Fruit fly (Drosophila melanogaster) whole organism, embryonic: ENCODE data around the gene ddbt.
A peak's percentile ranks its signal among the peaks of the same experiment; 100 is the strongest.

Experiments
- Ada2b ChIP-seq: fragments of 200-800 bp; sonication (Bioruptor generic); IDR thresholded peaks from 2 replicates; pipeline ENCODE4 v1.3.6; 2022; ENCODE audit warnings: missing biosample characterization, missing genetic modification characterization
- Atf-2 ChIP-seq: fragments of 200-800 bp; sonication (Bioruptor generic); optimal IDR thresholded peaks from 2 replicates; lab custom pipeline; 2016; ENCODE audit warnings: missing biosample characterization, missing genetic modification characterization
- B-H1 ChIP-seq: fragments of 200-800 bp; sonication (Bioruptor generic); IDR thresholded peaks from 3 replicates; pipeline ENCODE4 v1.3.6; 2022; ENCODE audit warnings: missing biosample characterization, missing genetic modification characterization
- CG10321 ChIP-seq: fragments of 200-800 bp; sonication (Bioruptor generic); IDR thresholded peaks from 2 replicates; pipeline ENCODE4 v1.3.6; 2022; ENCODE audit warnings: missing biosample characterization, missing genetic modification characterization
- CG10431 ChIP-seq: fragments of 200-800 bp; sonication (Bioruptor generic); optimal IDR thresholded peaks from 3 replicates; lab custom pipeline; 2018; ENCODE audit warnings: missing biosample characterization, mild to moderate bottlenecking, missing genetic modification characterization
- CG10959 ChIP-seq: fragments of 200-800 bp; sonication (Bioruptor generic); IDR thresholded peaks from 2 replicates; pipeline ENCODE4 v1.3.6; 2022; ENCODE audit warnings: missing biosample characterization, missing genetic modification characterization
- CG12219 ChIP-seq: fragments of 200-800 bp; sonication (Bioruptor generic); optimal IDR thresholded peaks from 3 replicates; lab custom pipeline; 2018; ENCODE audit warnings: missing biosample characterization, mild to moderate bottlenecking, missing genetic modification characterization
- CG13894 ChIP-seq: fragments of 200-800 bp; sonication (Bioruptor generic); optimal IDR thresholded peaks from 3 replicates; lab custom pipeline; 2018; ENCODE audit warnings: missing biosample characterization, mild to moderate bottlenecking, missing genetic modification characterization, moderate library complexity
- CG14014 ChIP-seq: fragments of 200-800 bp; sonication (Bioruptor generic); IDR thresholded peaks from 2 replicates; pipeline ENCODE4 v1.3.6; 2022; ENCODE audit warnings: missing biosample characterization, missing genetic modification characterization
- CG14710 ChIP-seq: fragments of 200-800 bp; sonication (Bioruptor generic); optimal IDR thresholded peaks from 3 replicates; lab custom pipeline; 2019; ENCODE audit warnings: missing biosample characterization, mild to moderate bottlenecking, missing genetic modification characterization, moderate library complexity
- CG1529 ChIP-seq: fragments of 200-800 bp; sonication (Bioruptor generic); optimal IDR thresholded peaks from 3 replicates; lab custom pipeline; 2018; ENCODE audit warnings: missing biosample characterization, missing genetic modification characterization
- CG16779 ChIP-seq: fragments of 200-800 bp; sonication (Bioruptor generic); IDR thresholded peaks from 2 replicates; pipeline ENCODE4 v1.3.6; 2022; ENCODE audit warnings: missing biosample characterization, missing genetic modification characterization
- CG17186 ChIP-seq: fragments of 200-800 bp; sonication (Bioruptor generic); optimal IDR thresholded peaks from 3 replicates; lab custom pipeline; 2017; ENCODE audit warnings: missing biosample characterization, missing genetic modification reagents, missing genetic modification characterization
- CG2120 ChIP-seq: fragments of 200-800 bp; sonication (Bioruptor generic); optimal IDR thresholded peaks from 3 replicates; lab custom pipeline; 2016; ENCODE audit warnings: missing biosample characterization, missing genetic modification characterization
- CG2129 ChIP-seq: fragments of 200-800 bp; sonication (Bioruptor generic); IDR thresholded peaks from 2 replicates; pipeline ENCODE4 v1.3.6; 2022; ENCODE audit warnings: missing biosample characterization, missing genetic modification characterization; ENCODE audit not compliant: partially characterized antibody
- CG30431 ChIP-seq: fragments of 200-800 bp; sonication (Bioruptor generic); optimal IDR thresholded peaks from 2 replicates; lab custom pipeline; 2017; ENCODE audit warnings: missing biosample characterization, missing genetic modification characterization
- CG6272 ChIP-seq: fragments of 200-800 bp; sonication (Bioruptor generic); IDR thresholded peaks from 2 replicates; pipeline ENCODE4 v1.3.6; 2022; ENCODE audit warnings: missing biosample characterization, missing genetic modification characterization
- CG6791 ChIP-seq: fragments of 200-800 bp; sonication (Bioruptor generic); IDR thresholded peaks from 3 replicates; pipeline ENCODE4 v1.3.6; 2022; ENCODE audit warnings: missing biosample characterization, missing genetic modification characterization; ENCODE audit not compliant: partially characterized antibody
- CG7556 ChIP-seq: fragments of 200-800 bp; sonication (Bioruptor generic); optimal IDR thresholded peaks from 2 replicates; lab custom pipeline; 2017; ENCODE audit warnings: missing biosample characterization, mild to moderate bottlenecking, missing genetic modification characterization
- CG7786 ChIP-seq: fragments of 200-800 bp; sonication (Bioruptor generic); optimal IDR thresholded peaks from 2 replicates; lab custom pipeline; 2016; ENCODE audit warnings: missing biosample characterization, missing genetic modification characterization
- CG7928 ChIP-seq: fragments of 200-800 bp; sonication (Bioruptor generic); optimal IDR thresholded peaks from 2 replicates; lab custom pipeline; 2017; ENCODE audit warnings: missing biosample characterization, mild to moderate bottlenecking, missing genetic modification characterization
- CG8089 ChIP-seq: fragments of 200-800 bp; sonication (Bioruptor generic); optimal IDR thresholded peaks from 3 replicates; lab custom pipeline; 2016; ENCODE audit warnings: missing biosample characterization, missing genetic modification characterization
- CG8388 ChIP-seq: fragments of 200-800 bp; sonication (Bioruptor generic); optimal IDR thresholded peaks from 2 replicates; lab custom pipeline; 2019; ENCODE audit warnings: missing biosample characterization, mild to moderate bottlenecking, missing genetic modification characterization, moderate library complexity
- D19B ChIP-seq: fragments of 200-800 bp; sonication (Bioruptor generic); optimal IDR thresholded peaks from 2 replicates; lab custom pipeline; 2017; ENCODE audit warnings: missing biosample characterization, mild to moderate bottlenecking, missing genetic modification characterization
- Dip3 ChIP-seq: fragments of 200-800 bp; sonication (Bioruptor generic); optimal IDR thresholded peaks from 3 replicates; lab custom pipeline; 2016; ENCODE audit warnings: missing biosample characterization, missing genetic modification characterization
- E2f2 ChIP-seq: fragments of 200-800 bp; sonication (Bioruptor generic); IDR thresholded peaks from 2 replicates; pipeline ENCODE4 v1.3.6; 2022; ENCODE audit warnings: missing biosample characterization, missing genetic modification characterization
- HLH3B ChIP-seq: fragments of 200-800 bp; sonication (Bioruptor generic); IDR thresholded peaks from 2 replicates; pipeline ENCODE4 v1.3.6; 2022; ENCODE audit warnings: missing biosample characterization, missing genetic modification characterization
- HLHmδ ChIP-seq: fragments of 200-800 bp; sonication (Bioruptor generic); optimal IDR thresholded peaks from 2 replicates; lab custom pipeline; 2018; ENCODE audit warnings: missing biosample characterization, mild to moderate bottlenecking, missing genetic modification characterization, moderate library complexity
- HmgD ChIP-seq: fragments of 200-800 bp; sonication (Bioruptor generic); optimal IDR thresholded peaks from 3 replicates; lab custom pipeline; 2016; ENCODE audit warnings: missing biosample characterization, missing genetic modification characterization
- Mrtf ChIP-seq: fragments of 200-800 bp; sonication (Bioruptor generic); IDR thresholded peaks from 3 replicates; pipeline ENCODE4 v1.3.6; 2022; ENCODE audit warnings: missing biosample characterization, missing genetic modification characterization
- PHDP ChIP-seq: fragments of 200-800 bp; sonication (Bioruptor generic); optimal IDR thresholded peaks from 3 replicates; lab custom pipeline; 2018; ENCODE audit warnings: missing biosample characterization, mild to moderate bottlenecking, missing genetic modification characterization, moderate library complexity
- Poxn ChIP-seq: fragments of 200-800 bp; sonication (Bioruptor generic); IDR thresholded peaks from 2 replicates; pipeline ENCODE4 v1.3.6; 2022; ENCODE audit warnings: missing biosample characterization, missing genetic modification characterization
- Sry-β ChIP-seq: fragments of 200-800 bp; sonication (Bioruptor generic); optimal IDR thresholded peaks from 2 replicates; lab custom pipeline; 2018; ENCODE audit warnings: missing biosample characterization, mild to moderate bottlenecking, missing genetic modification characterization, moderate library complexity
- al ChIP-seq: fragments of 200-800 bp; sonication (Bioruptor generic); IDR thresholded peaks from 2 replicates; pipeline ENCODE4 v1.3.6; 2022; ENCODE audit warnings: missing biosample characterization, missing genetic modification characterization
- dpn ChIP-seq, 2 experiments: fragments of 200-800 bp; sonication (Bioruptor generic); optimal IDR thresholded peaks; 3 replicates each; lab custom pipeline; 2016; ENCODE audit warnings: missing biosample characterization in 2 of 2, missing genetic modification characterization in 2 of 2
- esg ChIP-seq: fragments of 200-800 bp; sonication (Bioruptor generic); conservative IDR thresholded peaks from 2 replicates; pipeline ENCODE4 v1.3.6; 2022; ENCODE audit warnings: missing biosample characterization, missing genetic modification characterization
- fru ChIP-seq: fragments of >200 bp; optimal IDR thresholded peaks from 2 replicates; lab custom pipeline; 2017
- fu2 ChIP-seq: fragments of 200-800 bp; sonication (Bioruptor generic); optimal IDR thresholded peaks from 2 replicates; lab custom pipeline; 2016; ENCODE audit warnings: missing biosample characterization, missing genetic modification characterization
- gt ChIP-seq: fragments of 200-800 bp; sonication (Bioruptor generic); IDR thresholded peaks from 2 replicates; pipeline ENCODE4 v1.3.6; 2022; ENCODE audit warnings: missing biosample characterization, missing genetic modification characterization
- hb ChIP-seq: fragments of 200-800 bp; sonication (Bioruptor generic); IDR thresholded peaks from 3 replicates; pipeline ENCODE4 v1.3.6; 2022; ENCODE audit warnings: missing biosample characterization, missing genetic modification characterization; ENCODE audit not compliant: partially characterized antibody
- hbn ChIP-seq: fragments of 200-800 bp; sonication (Bioruptor generic); IDR thresholded peaks from 2 replicates; pipeline ENCODE4 v1.3.6; 2022; ENCODE audit warnings: missing biosample characterization, missing genetic modification characterization; ENCODE audit not compliant: partially characterized antibody
- maf-S ChIP-seq: fragments of 200-800 bp; sonication (Bioruptor generic); optimal IDR thresholded peaks from 2 replicates; lab custom pipeline; 2016; ENCODE audit warnings: missing biosample characterization, missing genetic modification characterization
- onecut ChIP-seq: fragments of 200-800 bp; sonication (Bioruptor generic); IDR thresholded peaks from 2 replicates; pipeline ENCODE4 v1.3.6; 2022; ENCODE audit warnings: missing biosample characterization, missing genetic modification characterization
- pb ChIP-seq: fragments of 200-800 bp; sonication (Bioruptor generic); optimal IDR thresholded peaks from 3 replicates; lab custom pipeline; 2016; ENCODE audit warnings: missing biosample characterization, missing genetic modification characterization
- pfk ChIP-seq: fragments of 200-800 bp; sonication (Bioruptor generic); optimal IDR thresholded peaks from 2 replicates; lab custom pipeline; 2018; ENCODE audit warnings: missing biosample characterization, mild to moderate bottlenecking, missing genetic modification characterization, moderate library complexity
- repo ChIP-seq: fragments of 200-800 bp; sonication (Bioruptor generic); optimal IDR thresholded peaks from 2 replicates; lab custom pipeline; 2016; ENCODE audit warnings: missing biosample characterization, missing genetic modification characterization
- sim ChIP-seq: fragments of 200-800 bp; sonication (Bioruptor generic); IDR thresholded peaks from 2 replicates; pipeline ENCODE4 v1.3.6; 2022; ENCODE audit warnings: missing biosample characterization, missing genetic modification characterization
- so ChIP-seq: fragments of 200-800 bp; sonication (Bioruptor generic); IDR thresholded peaks from 3 replicates; pipeline ENCODE4 v1.3.6; 2022; ENCODE audit warnings: missing biosample characterization, missing genetic modification characterization
- sob ChIP-seq: fragments of 200-800 bp; sonication (Bioruptor generic); IDR thresholded peaks from 2 replicates; pipeline ENCODE4 v1.3.6; 2022; ENCODE audit warnings: missing biosample characterization, missing genetic modification characterization
- yki ChIP-seq: fragments of >200 bp; optimal IDR thresholded peaks from 3 replicates; lab custom pipeline; 2018

Gene ddbt

DNA sequence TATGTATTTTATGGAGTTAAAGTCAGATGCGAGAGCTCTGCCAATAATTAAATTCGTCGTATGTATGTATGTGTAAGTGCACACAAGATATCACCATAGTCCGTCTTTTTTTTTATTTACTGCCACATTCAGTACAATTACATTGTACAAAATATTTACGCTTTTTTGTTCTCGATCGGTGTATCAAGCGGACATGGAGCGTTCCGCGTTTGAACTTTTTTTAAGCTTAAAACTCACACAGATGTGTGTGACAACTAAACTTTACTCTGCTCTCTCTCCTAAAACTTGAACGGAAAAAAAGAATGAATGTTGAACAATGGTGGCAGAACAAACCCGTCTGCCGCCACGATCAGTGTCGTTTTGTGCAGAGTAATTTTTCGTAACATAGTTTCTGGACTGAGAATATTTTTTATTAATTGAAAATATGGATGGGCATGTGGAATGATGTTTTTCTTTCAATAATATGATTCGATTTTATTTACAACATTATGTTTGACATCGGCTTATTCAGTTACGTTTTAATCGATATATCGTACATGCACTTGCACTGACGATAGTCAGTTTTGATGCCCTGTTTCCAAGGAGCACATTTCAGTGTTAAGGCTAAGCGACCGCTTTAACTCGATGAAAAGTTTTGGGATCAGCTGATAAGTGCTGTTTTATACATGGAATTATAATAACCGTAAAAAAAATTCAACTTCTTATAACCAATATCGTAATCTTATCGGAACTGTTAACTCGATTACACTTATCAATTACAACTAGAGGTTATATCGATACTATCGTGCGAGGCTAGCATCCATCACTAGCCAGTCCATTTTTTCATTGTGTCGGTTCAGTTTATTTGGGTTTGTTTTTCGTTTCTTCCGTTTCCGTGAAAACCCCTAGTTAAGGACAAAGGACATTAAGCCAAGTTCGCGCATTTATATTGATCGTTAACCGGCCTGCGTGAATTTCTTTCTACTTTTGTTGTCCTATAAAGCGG lies 30.1 kb downstream of the ddbt start, which contains the start of gene mth (continued):
- TF ChIP-seq hbn (GFP tag; lab: Robert Waterston, UW) (peak; percentile 97), Dip3 (GFP tag; lab: Kevin White, UChicago) (peak; percentile 57), dpn (GFP tag; optimal IDR thresholded peaks at IDR 0.05; lab: Kevin White, UChicago) (peak; percentile 53 to 60), CG12219 (GFP tag; lab: Kevin White, UChicago) (no peak), pb (GFP tag; lab: Kevin White, UChicago) (peak; percentile 15), Mrtf (GFP tag; lab: Robert Waterston, UW) (no peak), hb (GFP tag; lab: Robert Waterston, UW) (peak; percentile 99), gt (0 out of 2 replicates have a peak, but pooled peaks have one; percentile 19), CG30431 (GFP tag; lab: Kevin White, UChicago) (no peak), HLHmδ (GFP tag; lab: Kevin White, UChicago) (no peak), esg (GFP tag; lab: Robert Waterston, UW) (no peak), yki (no peak), CG2120 (peak; percentile 66), CG7928 (GFP tag; lab: Kevin White, UChicago) (peak; percentile 36), fu2 (peak; percentile 54), E2f2 (GFP tag; lab: Robert Waterston, UW) (0 out of 2 replicates have a peak, but pooled peaks have one; percentile 27), CG6791 (GFP tag; lab: Robert Waterston, UW) (peak; percentile 96), repo (no peak), CG10959 (GFP tag; lab: Robert Waterston, UW) (no peak), B-H1 (GFP tag; lab: Robert Waterston, UW) (no peak; the same call in 2 of the 3 replicates), CG7786 (GFP tag; lab: Kevin White, UChicago) (peak; percentile 34), CG8388 (GFP tag; lab: Kevin White, UChicago) (no peak), maf-S (GFP tag; lab: Kevin White, UChicago) (peak; percentile 59), Sry-β (GFP tag; lab: Kevin White, UChicago) (no peak), CG1529 (GFP tag; lab: Kevin White, UChicago) (no peak), D19B (GFP tag; lab: Kevin White, UChicago) (peak; percentile 19), CG10321 (GFP tag; lab: Robert Waterston, UW) (no peak), CG6272 (GFP tag; lab: Robert Waterston, UW) (peak; percentile 52; the same call in 1 of the 2 replicates), CG8089 (peak; percentile 52), Ada2b (GFP tag; lab: Robert Waterston, UW) (no peak), HLH3B (GFP tag; lab: Robert Waterston, UW) (no peak), CG17186 (GFP tag; lab: Kevin White, UChicago) (peak; percentile 73), fru (no peak), CG13894 (peak; percentile 65), CG16779 (GFP tag; lab: Robert Waterston, UW) (no peak), so (GFP tag; lab: Robert Waterston, UW) (no peak), al (GFP tag; lab: Robert Waterston, UW) (peak; percentile 56), Atf-2 (peak; percentile 62), CG2129 (peak; percentile 98), Poxn (no peak), PHDP (tag; lab: Kevin White, UChicago) (peak; percentile 3), pfk (GFP tag; lab: Kevin White, UChicago) (no peak), CG10431 (peak; percentile 10), CG7556 (GFP tag; lab: Kevin White, UChicago) (no peak), CG14710 (tag; lab: Kevin White, UChicago) (peak; percentile 85), CG14014 (0 out of 2 replicates have a peak, but pooled peaks have one; percentile 28), HmgD (GFP tag; lab: Kevin White, UChicago) (no peak), sob (GFP tag; lab: Robert Waterston, UW) (peak; percentile 59; the same call in 1 of the 2 replicates), onecut (no peak), sim (GFP tag; lab: Robert Waterston, UW) (0 out of 2 replicates have a peak, but pooled peaks have one; percentile 29)
